Fruit fly (Drosophila melanogaster) whole organism, embryonic: ENCODE data around the gene Rbf2.

Experiments
- B-H2 ChIP-seq: fragments of 200-800 bp; sonication (Bioruptor generic); optimal IDR thresholded peaks from 2 replicates; lab custom pipeline; 2018; ENCODE audit warnings: missing biosample characterization, mild to moderate bottlenecking, missing genetic modification characterization
- CG11093 ChIP-seq: fragments of 200-800 bp; sonication (Bioruptor generic); IDR thresholded peaks from 3 replicates; pipeline ENCODE4 v1.3.6; 2022; ENCODE audit warnings: missing biosample characterization, missing genetic modification characterization
- CG12071 ChIP-seq: fragments of 200-800 bp; sonication (Bioruptor generic); optimal IDR thresholded peaks from 3 replicates; lab custom pipeline; 2018; ENCODE audit warnings: missing biosample characterization, mild to moderate bottlenecking, missing genetic modification characterization
- CG12299 ChIP-seq: fragments of 200-800 bp; sonication (Bioruptor generic); optimal IDR thresholded peaks from 2 replicates; lab custom pipeline; 2018; ENCODE audit warnings: missing biosample characterization, mild to moderate bottlenecking, missing genetic modification characterization
- CG1233 ChIP-seq: fragments of 200-800 bp; sonication (Bioruptor generic); optimal IDR thresholded peaks from 4 replicates; lab custom pipeline; 2018; ENCODE audit warnings: missing biosample characterization, mild to moderate bottlenecking, missing genetic modification characterization
- CG15269 ChIP-seq: fragments of 200-800 bp; sonication (Bioruptor generic); optimal IDR thresholded peaks from 2 replicates; lab custom pipeline; 2018; ENCODE audit warnings: missing biosample characterization, mild to moderate bottlenecking, missing genetic modification characterization, moderate library complexity
- CG16815 ChIP-seq: fragments of 200-800 bp; sonication (Bioruptor generic); optimal IDR thresholded peaks from 3 replicates; lab custom pipeline; 2017; ENCODE audit warnings: missing biosample characterization, mild to moderate bottlenecking, missing genetic modification characterization
- CG1792 ChIP-seq: fragments of 200-800 bp; sonication (Bioruptor generic); optimal IDR thresholded peaks from 2 replicates; lab custom pipeline; 2016; ENCODE audit warnings: missing biosample characterization, missing genetic modification characterization
- CG2129 ChIP-seq: fragments of 200-800 bp; sonication (Bioruptor generic); IDR thresholded peaks from 2 replicates; pipeline ENCODE4 v1.3.6; 2022; ENCODE audit warnings: missing biosample characterization, missing genetic modification characterization; ENCODE audit not compliant: partially characterized antibody
- CG3163 ChIP-seq: fragments of 200-800 bp; sonication (Bioruptor generic); optimal IDR thresholded peaks from 3 replicates; lab custom pipeline; 2016; ENCODE audit warnings: missing biosample characterization, missing genetic modification characterization
- CG34224 ChIP-seq: fragments of 200-800 bp; sonication (Bioruptor generic); IDR thresholded peaks from 3 replicates; pipeline ENCODE4 v1.3.6; 2022; ENCODE audit warnings: missing biosample characterization, missing genetic modification characterization; ENCODE audit not compliant: partially characterized antibody
- CG42726 ChIP-seq: fragments of 200-800 bp; sonication (Bioruptor generic); IDR thresholded peaks from 2 replicates; pipeline ENCODE4 v1.3.6; 2022; ENCODE audit warnings: missing biosample characterization, missing genetic modification characterization; ENCODE audit not compliant: partially characterized antibody
- CG4360 ChIP-seq: fragments of 200-800 bp; sonication (Bioruptor generic); IDR thresholded peaks from 2 replicates; pipeline ENCODE4 v1.3.6; 2022; ENCODE audit warnings: missing biosample characterization, missing genetic modification characterization
- CG5245 ChIP-seq: fragments of 200-800 bp; sonication (Bioruptor generic); optimal IDR thresholded peaks from 3 replicates; lab custom pipeline; 2016; ENCODE audit warnings: missing biosample characterization, missing genetic modification characterization
- CG6175 ChIP-seq: fragments of 200-800 bp; sonication (Bioruptor generic); IDR thresholded peaks from 3 replicates; pipeline ENCODE4 v1.3.6; 2022; ENCODE audit warnings: missing biosample characterization, missing genetic modification characterization
- CG6765 ChIP-seq: fragments of 200-800 bp; sonication (Bioruptor generic); optimal IDR thresholded peaks from 3 replicates; lab custom pipeline; 2017; ENCODE audit warnings: missing biosample characterization, mild to moderate bottlenecking, missing genetic modification characterization
- CG6791 ChIP-seq: fragments of 200-800 bp; sonication (Bioruptor generic); IDR thresholded peaks from 3 replicates; pipeline ENCODE4 v1.3.6; 2022; ENCODE audit warnings: missing biosample characterization, missing genetic modification characterization; ENCODE audit not compliant: partially characterized antibody
- CG7556 ChIP-seq: fragments of 200-800 bp; sonication (Bioruptor generic); optimal IDR thresholded peaks from 2 replicates; lab custom pipeline; 2017; ENCODE audit warnings: missing biosample characterization, mild to moderate bottlenecking, missing genetic modification characterization
- CG7839 ChIP-seq: fragments of 200-800 bp; sonication (Bioruptor generic); optimal IDR thresholded peaks from 3 replicates; lab custom pipeline; 2018; ENCODE audit warnings: missing biosample characterization, mild to moderate bottlenecking, missing genetic modification characterization, moderate library complexity
- CG8359 ChIP-seq: fragments of 200-800 bp; sonication (Bioruptor generic); optimal IDR thresholded peaks from 2 replicates; lab custom pipeline; 2017; ENCODE audit warnings: missing biosample characterization, mild to moderate bottlenecking, missing genetic modification characterization, borderline replicate concordance
- CHES-1-like ChIP-seq: fragments of 200-800 bp; sonication (Bioruptor generic); optimal IDR thresholded peaks from 2 replicates; lab custom pipeline; 2016; ENCODE audit warnings: missing biosample characterization, missing genetic modification characterization
- CrebB ChIP-seq: fragments of 200-800 bp; sonication (Bioruptor generic); optimal IDR thresholded peaks from 3 replicates; lab custom pipeline; 2018; ENCODE audit warnings: missing biosample characterization, mild to moderate bottlenecking, missing genetic modification characterization
- HmgD ChIP-seq: fragments of 200-800 bp; sonication (Bioruptor generic); optimal IDR thresholded peaks from 3 replicates; lab custom pipeline; 2016; ENCODE audit warnings: missing biosample characterization, missing genetic modification characterization
- Kr ChIP-seq: fragments of 200-800 bp; sonication (Bioruptor generic); optimal IDR thresholded peaks from 2 replicates; lab custom pipeline; 2017; ENCODE audit warnings: missing biosample characterization, mild to moderate bottlenecking, missing genetic modification characterization
- MTF-1 ChIP-seq: fragments of 200-800 bp; sonication (Bioruptor generic); optimal IDR thresholded peaks from 2 replicates; lab custom pipeline; 2018; ENCODE audit warnings: missing biosample characterization, mild to moderate bottlenecking, missing genetic modification characterization, borderline replicate concordance
- Mes4 ChIP-seq: fragments of 200-800 bp; sonication (Bioruptor generic); optimal IDR thresholded peaks from 2 replicates; lab custom pipeline; 2016; ENCODE audit warnings: missing biosample characterization, missing genetic modification characterization
- Neu2 ChIP-seq: fragments of 200-800 bp; sonication (Bioruptor generic); optimal IDR thresholded peaks from 3 replicates; lab custom pipeline; 2016; ENCODE audit warnings: missing biosample characterization, missing genetic modification characterization, borderline replicate concordance
- Six4 ChIP-seq: fragments of 200-800 bp; sonication (Bioruptor generic); optimal IDR thresholded peaks from 2 replicates; lab custom pipeline; 2016; ENCODE audit warnings: missing biosample characterization, missing genetic modification characterization
- Sox100B ChIP-seq: fragments of 200-800 bp; sonication (Bioruptor generic); optimal IDR thresholded peaks from 3 replicates; lab custom pipeline; 2018; ENCODE audit warnings: missing biosample characterization, mild to moderate bottlenecking, missing genetic modification characterization
- Ssrp ChIP-seq: fragments of 200-800 bp; sonication (Bioruptor generic); optimal IDR thresholded peaks from 2 replicates; lab custom pipeline; 2018; ENCODE audit warnings: missing biosample characterization, mild to moderate bottlenecking, missing genetic modification characterization, moderate library complexity
- bbx ChIP-seq: fragments of 200-800 bp; sonication (Bioruptor generic); IDR thresholded peaks from 2 replicates; pipeline ENCODE4 v1.3.6; 2022; ENCODE audit warnings: missing biosample characterization, missing genetic modification characterization; ENCODE audit not compliant: partially characterized antibody
- bigmax ChIP-seq: fragments of 200-800 bp; sonication (Bioruptor generic); optimal IDR thresholded peaks from 2 replicates; lab custom pipeline; 2018; ENCODE audit warnings: missing biosample characterization, mild to moderate bottlenecking, missing genetic modification characterization
- cas ChIP-seq: fragments of 200-800 bp; sonication (Bioruptor generic); IDR thresholded peaks from 2 replicates; pipeline ENCODE4 v1.3.6; 2022; ENCODE audit warnings: missing biosample characterization, missing genetic modification characterization
- dati ChIP-seq: fragments of 200-800 bp; sonication (Bioruptor generic); IDR thresholded peaks from 2 replicates; pipeline ENCODE4 v1.3.6; 2022; ENCODE audit warnings: missing biosample characterization, missing genetic modification characterization
- dimm ChIP-seq: fragments of 200-800 bp; sonication (Bioruptor generic); IDR thresholded peaks from 2 replicates; pipeline ENCODE4 v1.3.6; 2022; ENCODE audit warnings: missing biosample characterization, missing genetic modification characterization
- dysf ChIP-seq: fragments of 200-800 bp; sonication (Bioruptor generic); IDR thresholded peaks from 3 replicates; pipeline ENCODE4 v1.3.6; 2022; ENCODE audit warnings: missing biosample characterization, missing genetic modification characterization
- eve ChIP-seq, 2 experiments: fragments of >200 bp; optimal IDR thresholded peaks; 2 replicates each; lab custom pipeline; 2017; ENCODE audit warnings: missing biosample characterization in 2 of 2, missing genetic modification characterization in 2 of 2
- fd64A ChIP-seq: fragments of 200-800 bp; sonication (Bioruptor generic); optimal IDR thresholded peaks from 3 replicates; lab custom pipeline; 2018; ENCODE audit warnings: missing biosample characterization, mild to moderate bottlenecking, missing genetic modification characterization
- fu2 ChIP-seq: fragments of 200-800 bp; sonication (Bioruptor generic); optimal IDR thresholded peaks from 2 replicates; lab custom pipeline; 2016; ENCODE audit warnings: missing biosample characterization, missing genetic modification characterization
- jing ChIP-seq: fragments of 200-800 bp; sonication (Bioruptor generic); optimal IDR thresholded peaks from 2 replicates; lab custom pipeline; 2018; ENCODE audit warnings: missing biosample characterization, mild to moderate bottlenecking, missing genetic modification characterization
- luna ChIP-seq: fragments of 200-800 bp; sonication (Bioruptor generic); optimal IDR thresholded peaks from 2 replicates; lab custom pipeline; 2016; ENCODE audit warnings: missing biosample characterization, missing genetic modification characterization
- mirr ChIP-seq: fragments of 200-800 bp; sonication (Bioruptor generic); optimal IDR thresholded peaks from 3 replicates; lab custom pipeline; 2018; ENCODE audit warnings: missing biosample characterization, mild to moderate bottlenecking, missing genetic modification characterization
- odd ChIP-seq: fragments of 200-800 bp; sonication (Bioruptor generic); optimal IDR thresholded peaks from 2 replicates; lab custom pipeline; 2017; ENCODE audit warnings: missing biosample characterization, mild to moderate bottlenecking, missing genetic modification characterization
- pita ChIP-seq: fragments of 200-800 bp; sonication (Bioruptor generic); optimal IDR thresholded peaks from 2 replicates; lab custom pipeline; 2017; ENCODE audit warnings: missing biosample characterization, mild to moderate bottlenecking, missing genetic modification characterization
- psq ChIP-seq: fragments of 200-800 bp; sonication (Bioruptor generic); optimal IDR thresholded peaks from 2 replicates; lab custom pipeline; 2017; ENCODE audit warnings: missing biosample characterization, missing genetic modification characterization
- pum ChIP-seq: fragments of 200-800 bp; sonication (Bioruptor generic); optimal IDR thresholded peaks from 2 replicates; lab custom pipeline; 2016; ENCODE audit warnings: missing biosample characterization, missing genetic modification characterization
- sens ChIP-seq: fragments of 200-800 bp; sonication (Bioruptor generic); peaks from one replicate; lab custom pipeline; 2016; ENCODE audit warnings: missing biosample characterization, missing genetic modification characterization
- sens-2 ChIP-seq: fragments of 200-800 bp; sonication (Bioruptor generic); IDR thresholded peaks from 2 replicates; pipeline ENCODE4 v1.3.6; 2022; ENCODE audit warnings: missing biosample characterization, missing genetic modification characterization
- slou ChIP-seq: fragments of 200-800 bp; sonication (Bioruptor generic); optimal IDR thresholded peaks from 3 replicates; lab custom pipeline; 2016; ENCODE audit warnings: missing biosample characterization, missing genetic modification characterization
- ttk ChIP-seq: fragments of 200-800 bp; sonication (Bioruptor generic); IDR thresholded peaks from 2 replicates; pipeline ENCODE4 v2.1.2; 2022; ENCODE audit warnings: missing biosample characterization, missing genetic modification characterization
- yki ChIP-seq: fragments of >200 bp; optimal IDR thresholded peaks from 3 replicates; lab custom pipeline; 2018
- zen2 ChIP-seq: fragments of 200-800 bp; sonication (Bioruptor generic); IDR thresholded peaks from 3 replicates; pipeline ENCODE4 v1.3.6; 2022; ENCODE audit warnings: missing biosample characterization, missing genetic modification characterization; ENCODE audit not compliant: partially characterized antibody

Gene Rbf2

dm6 chr3R:15934952-15935351 lies 30.3 kb upstream of the Rbf2 start, which contains the start of gene Sap47 (continued):
- TF ChIP-seq fu2 (GFP tag; lab: Kevin White, UChicago): no peak
- TF ChIP-seq CG16815 (GFP tag; lab: Kevin White, UChicago): no peak
- TF ChIP-seq bigmax (GFP tag; lab: Kevin White, UChicago): no peak
- no peak for TF ChIP-seq CG5245
- TF ChIP-seq CG1792 (GFP tag; lab: Kevin White, UChicago): no peak
- TF ChIP-seq Neu2: no peak
- TF ChIP-seq CG15269 (tag; lab: Kevin White, UChicago): no peak
- TF ChIP-seq CG1233: no peak
- TF ChIP-seq sens-2: no peak
- TF ChIP-seq dysf: no peak
- TF ChIP-seq sens: peak; percentile 54
- no peak for TF ChIP-seq CG11093 (GFP tag; lab: Robert Waterston, UW)
- TF ChIP-seq CG6765 (GFP tag; lab: Kevin White, UChicago): no peak
- TF ChIP-seq Kr (GFP tag; lab: Kevin White, UChicago): no peak
- TF ChIP-seq cas (GFP tag; lab: Robert Waterston, UW): no peak
- TF ChIP-seq Mes4 (GFP tag; lab: Kevin White, UChicago): no peak
- peak; percentile 41 for TF ChIP-seq mirr (GFP tag; lab: Kevin White, UChicago)
- no peak for TF ChIP-seq ttk (GFP tag; lab: Robert Waterston, UW)
- peak; percentile 47 for TF ChIP-seq CrebB (tag; lab: Kevin White, UChicago)
- no peak for TF ChIP-seq CG7839 (tag; lab: Kevin White, UChicago)
- TF ChIP-seq B-H2 (GFP tag; lab: Kevin White, UChicago): peak; percentile 41
- TF ChIP-seq CG4360: no peak
- TF ChIP-seq fd64A (GFP tag; lab: Kevin White, UChicago): no peak
- TF ChIP-seq CG8359 (GFP tag; lab: Kevin White, UChicago): no peak
- no peak for TF ChIP-seq psq
- TF ChIP-seq CG42726: peak; percentile 81
- TF ChIP-seq pita (GFP tag; lab: Kevin White, UChicago): no peak
- TF ChIP-seq eve (GFP tag; optimal IDR thresholded peaks at IDR 0.05; lab: Kevin White, UChicago): no peak
- no peak for TF ChIP-seq CG6175 (GFP tag; lab: Robert Waterston, UW)
- TF ChIP-seq CG6791 (GFP tag; lab: Robert Waterston, UW): peak; percentile 76
- TF ChIP-seq jing (GFP tag; lab: Kevin White, UChicago): no peak
- peak; percentile 25 for TF ChIP-seq CG12071 (GFP tag; lab: Kevin White, UChicago)
- peak; percentile 79 for TF ChIP-seq zen2 (GFP tag; lab: Robert Waterston, UW)
- peak; percentile 15 for TF ChIP-seq CHES-1-like (GFP tag; lab: Kevin White, UChicago)
- no peak for TF ChIP-seq pum
- no peak for TF ChIP-seq luna (GFP tag; lab: Kevin White, UChicago)
- no peak for TF ChIP-seq odd (GFP tag; lab: Kevin White, UChicago)
- TF ChIP-seq Sox100B (GFP tag; lab: Kevin White, UChicago): no peak
- TF ChIP-seq MTF-1 (GFP tag; lab: Kevin White, UChicago): no peak
- TF ChIP-seq dati (GFP tag; lab: Robert Waterston, UW): no peak
- peak; percentile 13 for TF ChIP-seq HmgD (GFP tag; lab: Kevin White, UChicago)
- TF ChIP-seq slou: no peak
- TF ChIP-seq CG7556: no peak
- no peak for TF ChIP-seq Ssrp (tag; lab: Kevin White, UChicago)
- no peak for TF ChIP-seq CG12299 (tag; lab: Kevin White, UChicago)
- TF ChIP-seq yki (lab: Kevin White, UChicago): no peak
- no peak for TF ChIP-seq dimm
- no peak for TF ChIP-seq CG3163
- peak; percentile 55 for TF ChIP-seq CG2129 (GFP tag; lab: Robert Waterston, UW)
- TF ChIP-seq CG34224 (GFP tag; lab: Robert Waterston, UW): peak; percentile 92
- peak; percentile 85 for TF ChIP-seq bbx (GFP tag; lab: Robert Waterston, UW)
- TF ChIP-seq Six4 (GFP tag; lab: Kevin White, UChicago): no peak
